Fruit fly (Drosophila melanogaster): ENCODE measurements around the gene CG12171.

Gene CG12171

DNA sequence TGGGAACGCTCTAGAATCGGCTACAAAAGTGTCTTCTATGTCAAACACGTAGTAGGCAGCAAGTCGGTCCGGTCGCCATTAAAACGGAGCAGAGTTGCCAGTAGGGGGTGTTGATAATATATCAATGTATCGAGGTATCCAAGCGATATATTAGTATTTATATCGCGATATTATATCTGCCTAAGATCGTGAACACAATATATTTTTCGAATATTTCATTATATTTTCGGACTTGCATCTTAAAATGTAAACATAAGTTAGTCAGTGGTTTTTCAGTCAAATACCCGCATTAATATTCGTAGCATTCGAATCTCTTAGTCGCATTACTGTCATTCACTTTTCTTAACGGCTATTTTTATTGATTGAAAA lies 26.4 kb downstream of the CG12171 start, which contains the start of gene CG2182:
Gene CG2182 (minus strand): TSS at position 84 of the 369 bp plus-strand sequence.
- TF ChIP-seq Gug (GFP tag; IDR thresholded peaks at IDR 0.05), result no peak
- peak; percentile 36 for TF ChIP-seq lz (GFP tag; optimal IDR thresholded peaks at IDR 0.05)
- peak; percentile 18 for TF ChIP-seq dsx (GFP tag; optimal IDR thresholded peaks at IDR 0.05; ENCODE audit: poor library complexity, severe bottlenecking)
- TF ChIP-seq CG31627 (GFP tag; optimal IDR thresholded peaks at IDR 0.05), result peak; percentile 22
- no peak for TF ChIP-seq topi (GFP tag; optimal IDR thresholded peaks at IDR 0.05)

DNA sequence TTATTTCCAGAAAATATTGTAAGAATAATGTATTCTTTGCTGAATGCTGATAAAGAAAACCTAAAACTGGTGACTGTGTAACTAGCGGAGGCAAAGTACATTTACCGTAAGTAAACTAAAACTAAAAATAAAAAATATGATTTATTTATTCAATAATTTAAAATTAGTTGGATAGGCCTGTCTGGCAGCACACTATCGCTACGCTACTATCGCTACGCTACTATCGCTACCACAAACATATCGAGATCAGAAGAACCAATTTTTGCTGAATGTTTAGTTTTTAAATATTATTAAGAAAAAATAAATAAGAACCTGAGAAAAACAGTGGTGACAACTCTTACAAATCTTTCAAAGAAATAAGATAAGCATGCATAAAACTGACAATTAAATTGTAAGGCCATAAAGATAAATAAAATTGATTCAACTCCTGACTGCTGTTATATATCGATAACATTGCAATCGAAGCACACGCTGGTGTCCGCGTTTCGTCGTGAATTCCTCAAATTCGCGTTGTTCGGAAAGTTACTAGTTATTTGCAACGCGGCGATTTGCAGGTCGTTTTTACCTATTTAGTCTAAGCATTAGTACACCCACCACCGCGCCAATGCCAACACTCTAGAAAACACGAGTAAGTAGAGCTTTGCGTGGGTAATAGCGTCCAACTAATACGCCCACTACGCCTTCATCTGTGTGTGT lies 26.9 kb downstream of the CG12171 start, which contains the start of gene Wdr33:
Gene Wdr33 (plus strand): TSS at position 438 of the 696 bp plus-strand sequence.
- TF ChIP-seq dac (GFP tag; optimal IDR thresholded peaks at IDR 0.05) (no peak), CG32006 (GFP tag; optimal IDR thresholded peaks at IDR 0.05) (peak; percentile 60), CG10669 (GFP tag; optimal IDR thresholded peaks at IDR 0.05) (peak; percentile 41), CG10631 (GFP tag; optimal IDR thresholded peaks at IDR 0.05) (peak; percentile 50), achi (GFP tag; optimal IDR thresholded peaks at IDR 0.05) (peak; percentile 35), Lpt (GFP tag; optimal IDR thresholded peaks at IDR 0.05) (no peak), CG6792 (GFP tag; optimal IDR thresholded peaks at IDR 0.05) (no peak), Ets21C (GFP tag; optimal IDR thresholded peaks at IDR 0.05) (peak; percentile 13), CG11902 (GFP tag; optimal IDR thresholded peaks at IDR 0.05) (peak; percentile 48), topi (GFP tag; optimal IDR thresholded peaks at IDR 0.05) (peak; percentile 24), Blimp-1 (GFP tag; optimal IDR thresholded peaks at IDR 0.05) (no peak), Smox (GFP tag; optimal IDR thresholded peaks at IDR 0.05) (peak; percentile 31), CG4318 (GFP tag; optimal IDR thresholded peaks at IDR 0.05) (no peak), CG8119 (GFP tag; IDR thresholded peaks at IDR 0.05) (no peak), Hr4 (GFP tag; optimal IDR thresholded peaks at IDR 0.05) (peak; percentile 45), Hr39 (GFP tag; optimal IDR thresholded peaks at IDR 0.05) (peak; percentile 33), CG1621 (tag; optimal IDR thresholded peaks at IDR 0.05) (no peak), CG6163 (GFP tag; IDR thresholded peaks at IDR 0.05) (peak; percentile 50; the same call in 2 of the 3 replicates), Eip75B (GFP tag; optimal IDR thresholded peaks at IDR 0.05) (peak; percentile 4), CG8632 (GFP tag; optimal IDR thresholded peaks at IDR 0.05) (peak; percentile 51), cyc (GFP tag; optimal IDR thresholded peaks at IDR 0.05) (peak; percentile 36), lz (GFP tag; optimal IDR thresholded peaks at IDR 0.05) (peak; percentile 24), Eip78C (GFP tag) (peak; percentile 9), acj6 (GFP tag; optimal IDR thresholded peaks at IDR 0.05) (peak; percentile 54), CG3032 (tag; optimal IDR thresholded peaks at IDR 0.05) (peak; percentile 19), Ets96B (tag; optimal IDR thresholded peaks at IDR 0.05) (peak; percentile 20), CG8319 (GFP tag; optimal IDR thresholded peaks at IDR 0.05) (peak; percentile 6), fkh (GFP tag; optimal IDR thresholded peaks at IDR 0.05) (peak; percentile 32), Met (GFP tag; optimal IDR thresholded peaks at IDR 0.05) (peak; percentile 28), Gug (GFP tag; IDR thresholded peaks at IDR 0.05) (0 out of 2 replicates have a peak, but pooled peaks have one; percentile 24), esn (GFP tag; optimal IDR thresholded peaks at IDR 0.05) (peak; percentile 40), fd59A (GFP tag; optimal IDR thresholded peaks at IDR 0.05) (no peak), CG34406 (GFP tag; optimal IDR thresholded peaks at IDR 0.05) (peak; percentile 3), Sox15 (GFP tag; optimal IDR thresholded peaks at IDR 0.05) (peak; percentile 45), svp (GFP tag) (peak; percentile 68), CG11762 (GFP tag; optimal IDR thresholded peaks at IDR 0.05; ENCODE audit: insufficient read depth) (peak; percentile 26)

Data from whole organism, prepupa.